Fruit fly (Drosophila melanogaster) Kc167 (cell line): ENCODE data around the gene BG642163.

Experiments used
- Myc ChIP-seq: fragments of >200 bp; optimal IDR thresholded peaks from 2 replicates; lab custom pipeline; 2017; ENCODE audit warnings: missing external identifiers
- Sin3A ChIP-seq: fragments of >200 bp; optimal IDR thresholded peaks from 2 replicates; lab custom pipeline; 2018; ENCODE audit warnings: missing external identifiers
- h ChIP-seq: fragments of >200 bp; optimal IDR thresholded peaks from 3 replicates; lab custom pipeline; 2018; ENCODE audit warnings: missing external identifiers
- insv ChIP-seq: fragments of >200 bp; optimal IDR thresholded peaks from 3 replicates; lab custom pipeline; 2018; ENCODE audit warnings: missing external identifiers
- psq ChIP-seq: fragments of >200 bp; optimal IDR thresholded peaks from 2 replicates; lab custom pipeline; 2017; ENCODE audit warnings: missing external identifiers
- ttk ChIP-seq: sonication (Bioruptor generic); optimal IDR thresholded peaks from 2 replicates; lab custom pipeline; 2017; ENCODE audit warnings: missing external identifiers

The BG642163 gene

DNA sequence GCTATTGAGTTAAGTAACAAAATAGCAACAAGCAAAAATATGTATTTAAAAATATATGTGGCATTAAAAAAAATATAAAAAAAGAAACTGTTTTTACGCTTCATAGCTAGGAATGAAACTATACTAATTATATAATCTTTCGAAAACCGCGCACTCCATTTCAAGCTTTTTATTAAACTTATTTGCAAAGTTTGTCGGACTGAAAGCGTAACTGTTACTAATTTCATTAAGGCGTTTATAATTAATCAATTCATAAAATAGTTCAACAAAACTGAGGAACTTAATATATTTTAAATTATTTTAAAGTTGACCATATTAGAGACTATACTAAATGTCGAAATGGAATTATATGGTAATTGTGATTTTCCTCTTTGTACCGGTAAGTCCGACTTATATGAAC lies 1.6 kb downstream of the BG642163 start, which contains the start of gene CG15635:
CG15635 (plus strand) TSS at position 301 of the 400 bp plus-strand sequence.
- TF ChIP-seq insv (lab: Kevin White, UChicago) (no peak), Myc (lab: Kevin White, UChicago) (no peak), h (lab: Kevin White, UChicago) (no peak), psq (lab: Kevin White, UChicago) (no peak), ttk (lab: Kevin White, UChicago) (no peak), Sin3A (no peak)

DNA sequence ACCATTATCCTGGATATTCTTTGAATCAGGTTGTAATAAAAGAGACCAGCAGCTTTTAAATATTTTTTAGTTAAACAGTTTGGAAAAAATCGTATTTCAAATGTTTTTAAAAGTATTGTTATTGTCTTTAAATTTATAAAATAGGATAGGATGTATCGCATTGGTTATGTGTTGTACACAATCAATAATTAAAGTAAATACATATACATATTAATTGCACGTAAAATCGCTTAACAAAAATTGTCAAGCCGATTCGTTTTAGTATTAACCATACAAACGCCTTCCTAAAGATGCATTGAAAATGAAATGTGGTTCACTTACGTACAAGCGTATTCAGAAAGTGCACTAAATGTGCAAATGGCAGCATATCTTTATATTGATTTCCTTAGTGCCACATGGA lies 5.7 kb downstream of the BG642163 start, which contains the start of gene CG43798:
CG43798 (plus strand) TSS at position 301 of the 400 bp plus-strand sequence.
- TF ChIP-seq psq (lab: Kevin White, UChicago), result no peak
- no peak for TF ChIP-seq ttk (lab: Kevin White, UChicago)
- TF ChIP-seq Sin3A, result no peak
- TF ChIP-seq insv (lab: Kevin White, UChicago), result no peak
- TF ChIP-seq Myc (lab: Kevin White, UChicago), result no peak
- no peak for TF ChIP-seq h (lab: Kevin White, UChicago)

DNA sequence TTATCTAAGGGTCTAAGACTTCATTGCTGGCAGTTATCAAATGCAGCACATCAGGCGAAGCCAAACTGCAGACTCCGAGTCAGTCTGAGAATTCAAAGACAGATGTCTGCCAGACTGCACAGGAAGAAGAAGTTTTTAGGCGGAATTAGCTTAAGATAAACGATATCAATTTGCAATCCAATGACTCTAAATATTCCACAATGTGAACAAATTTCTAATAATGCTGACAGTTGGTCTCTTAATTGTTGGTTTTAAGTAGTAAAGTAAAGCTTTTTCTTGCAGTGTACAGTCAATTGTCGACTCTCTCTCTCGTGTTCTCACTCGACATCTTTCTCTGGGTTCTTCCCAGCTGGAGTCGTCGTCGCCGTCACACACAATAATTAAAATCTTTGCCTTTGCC lies 7.7 kb downstream of the BG642163 start:
- TF ChIP-seq Sin3A (no peak), Myc (lab: Kevin White, UChicago) (no peak), insv (lab: Kevin White, UChicago) (no peak), psq (lab: Kevin White, UChicago) (no peak), h (lab: Kevin White, UChicago) (no peak), ttk (lab: Kevin White, UChicago) (no peak)

DNA sequence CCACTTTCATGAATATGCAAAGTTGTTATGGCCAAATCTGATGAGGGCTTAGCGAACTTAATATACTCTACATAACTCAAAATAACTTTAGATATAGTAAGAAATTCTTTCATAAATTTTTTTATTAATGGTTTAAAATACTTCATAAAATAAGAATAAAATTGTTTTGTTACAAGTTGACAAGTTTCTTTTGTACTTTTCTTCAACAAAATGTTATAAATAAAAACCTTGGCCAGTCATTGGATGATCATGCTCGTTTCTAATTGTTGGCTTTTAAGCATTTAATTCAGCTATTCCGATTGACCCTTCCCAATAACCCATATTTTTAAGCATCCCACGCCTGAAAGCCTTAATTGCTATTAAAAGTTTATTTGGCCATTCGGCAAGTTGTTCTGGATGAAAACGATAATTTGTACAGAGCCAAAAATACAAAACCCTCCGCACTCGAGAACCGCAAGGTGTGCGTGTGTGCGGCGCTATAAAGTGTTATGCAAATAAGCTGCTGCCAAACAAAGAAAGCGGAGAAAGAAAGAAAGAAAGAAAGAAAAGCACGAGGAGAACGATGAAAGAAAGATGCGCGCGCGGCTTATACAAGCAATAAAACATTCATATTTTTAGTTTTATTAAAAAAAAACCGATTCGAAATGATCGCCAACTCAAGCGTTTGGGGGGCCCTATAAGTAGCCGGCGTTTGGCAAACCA lies 9.8 kb downstream of the BG642163 start, which contains the start of gene CG3355:
CG3355 (plus strand) TSS at position 652 of the 702 bp plus-strand sequence.
- TF ChIP-seq h (lab: Kevin White, UChicago), result no peak

DNA sequence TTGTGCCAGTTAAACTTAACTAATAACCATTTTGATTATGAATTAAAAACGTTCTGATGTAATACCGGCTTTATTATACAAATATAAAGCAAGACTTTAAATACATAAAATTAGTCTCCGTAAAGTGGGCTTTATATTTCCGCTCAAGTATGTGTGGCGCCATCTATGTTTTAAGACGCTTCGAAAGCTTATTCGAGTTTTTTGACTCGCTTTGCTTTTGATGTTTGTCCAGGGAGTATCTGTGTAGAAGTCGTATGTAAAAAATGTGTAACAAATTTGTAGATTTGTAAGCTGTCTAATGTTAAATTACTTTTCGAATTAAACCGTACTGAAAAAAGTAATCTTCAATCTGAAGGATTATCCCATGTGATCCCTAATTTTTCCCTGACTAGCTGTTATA lies 19.8 kb downstream of the BG642163 start:
- TF ChIP-seq Myc (lab: Kevin White, UChicago) (no peak), insv (lab: Kevin White, UChicago) (no peak), h (lab: Kevin White, UChicago) (no peak), psq (lab: Kevin White, UChicago) (no peak), Sin3A (no peak), ttk (lab: Kevin White, UChicago) (no peak)

DNA sequence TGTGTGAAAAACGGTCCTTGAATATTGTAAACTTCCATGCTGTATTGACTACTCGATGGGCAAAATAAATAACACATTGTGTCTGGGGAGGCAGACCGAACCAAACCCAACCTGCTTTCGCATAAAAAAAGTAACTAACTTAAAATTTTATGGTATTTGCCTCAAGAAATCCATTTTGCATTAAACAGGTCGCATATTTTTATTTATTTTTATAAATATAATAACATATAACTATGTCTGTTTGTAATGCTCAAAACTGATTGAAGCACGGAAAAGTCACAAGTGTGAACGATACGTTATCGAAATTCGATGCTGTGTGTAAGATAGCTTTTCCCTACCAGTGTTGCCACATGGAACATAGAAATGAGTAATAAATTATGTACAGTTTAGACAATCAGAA lies 41.3 kb downstream of the BG642163 start, which contains the start of gene CG11929:
CG11929 (plus strand) TSS at position 301 of the 400 bp plus-strand sequence.
- TF ChIP-seq Myc (lab: Kevin White, UChicago), result no peak
- no peak for TF ChIP-seq ttk (lab: Kevin White, UChicago)
- no peak for TF ChIP-seq insv (lab: Kevin White, UChicago)
- no peak for TF ChIP-seq Sin3A
- TF ChIP-seq psq (lab: Kevin White, UChicago), result no peak
- TF ChIP-seq h (lab: Kevin White, UChicago), result no peak

DNA sequence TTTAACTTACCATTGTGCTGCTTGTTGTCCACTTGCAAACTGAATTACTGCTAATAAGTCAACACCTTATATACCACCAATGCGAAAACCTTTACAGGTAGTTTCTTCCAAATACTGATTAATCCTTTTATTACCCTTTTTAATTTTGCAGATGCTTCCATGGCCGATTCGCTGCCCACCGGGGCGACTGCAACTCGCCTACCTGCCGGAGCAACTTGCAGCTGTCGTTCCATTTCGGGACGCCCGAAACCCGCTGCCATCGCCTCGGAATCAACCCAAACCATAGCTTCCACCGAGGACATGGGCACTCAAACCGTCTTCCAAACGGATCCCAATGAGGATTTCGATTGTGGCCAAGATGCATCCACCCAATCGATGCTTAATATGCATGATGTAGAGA lies 43.3 kb downstream of the BG642163 start, which contains the start of gene Elba1:
Elba1 (minus strand) TSS at position 101 of the 400 bp plus-strand sequence.
- TF ChIP-seq h (lab: Kevin White, UChicago) (no peak), insv (lab: Kevin White, UChicago) (no peak), ttk (lab: Kevin White, UChicago) (no peak), Sin3A (no peak), psq (lab: Kevin White, UChicago) (no peak), Myc (lab: Kevin White, UChicago) (no peak)

DNA sequence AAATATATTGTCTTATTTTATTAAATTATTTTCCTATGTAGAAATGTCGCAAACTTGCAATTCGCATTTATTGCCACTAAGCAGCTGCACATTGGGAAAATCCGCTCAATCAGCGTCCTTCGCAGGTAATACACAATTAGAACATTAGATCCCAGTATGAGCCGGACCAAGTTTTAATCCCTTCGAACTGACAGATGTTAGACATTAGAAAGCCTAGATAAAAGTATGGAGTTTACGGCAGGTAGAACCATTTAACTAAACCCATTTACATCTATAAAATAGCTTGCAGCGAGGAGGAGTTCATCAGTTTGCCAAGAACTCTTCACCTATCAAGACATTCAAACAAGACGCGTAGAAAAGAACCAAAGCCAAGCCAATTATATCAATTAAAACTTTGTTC lies 46.1 kb downstream of the BG642163 start, which contains the start of gene Elba3:
Elba3 (plus strand) TSS at position 301 of the 400 bp plus-strand sequence.
- no peak for TF ChIP-seq insv (lab: Kevin White, UChicago)
- no peak for TF ChIP-seq h (lab: Kevin White, UChicago)
- no peak for TF ChIP-seq Myc (lab: Kevin White, UChicago)
- no peak for TF ChIP-seq psq (lab: Kevin White, UChicago)
- no peak for TF ChIP-seq Sin3A
- TF ChIP-seq ttk (lab: Kevin White, UChicago), result no peak

DNA sequence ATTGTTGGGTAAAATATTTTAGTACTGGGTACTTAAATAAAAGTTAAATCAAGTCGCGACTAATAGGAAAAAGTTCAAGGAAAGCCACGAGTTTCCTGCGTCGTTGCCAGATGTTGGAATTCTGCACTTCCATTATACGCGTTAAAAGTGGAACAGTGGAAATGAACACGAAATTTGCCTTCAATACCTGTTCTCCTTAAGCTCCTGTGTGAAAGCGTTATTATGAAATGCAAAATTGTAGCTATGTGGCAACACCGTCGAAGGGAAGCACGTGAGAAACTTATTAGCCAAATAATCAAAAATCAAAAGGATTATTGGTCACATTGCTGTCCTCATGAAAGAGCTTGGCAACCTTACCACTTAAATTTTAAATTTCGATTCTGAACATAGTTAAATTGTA lies 49.5 kb downstream of the BG642163 start, which contains the start of gene CG3251:
CG3251 (minus strand) TSS at position 101 of the 400 bp plus-strand sequence.
- no peak for TF ChIP-seq insv (lab: Kevin White, UChicago)
- TF ChIP-seq h (lab: Kevin White, UChicago), result no peak
- TF ChIP-seq ttk (lab: Kevin White, UChicago), result no peak
- no peak for TF ChIP-seq Sin3A
- TF ChIP-seq psq (lab: Kevin White, UChicago), result no peak
- TF ChIP-seq Myc (lab: Kevin White, UChicago), result no peak
